Fruit fly (Drosophila melanogaster) whole organism, pupa: ENCODE data around the gene Atg4a.

Experiments used
- CG14655 ChIP-seq: fragments of 200-800 bp; sonication (Bioruptor generic); optimal IDR thresholded peaks from 3 replicates; lab custom pipeline; 2017; ENCODE audit warnings: mild to moderate bottlenecking, missing biosample characterization, missing genetic modification reagents, missing genetic modification characterization
- CG17806 ChIP-seq: fragments of 200-800 bp; sonication (Bioruptor generic); optimal IDR thresholded peaks from 2 replicates; lab custom pipeline; 2018; ENCODE audit warnings: missing biosample characterization, mild to moderate bottlenecking, missing genetic modification characterization, moderate library complexity
- CG32121 ChIP-seq: fragments of 200-800 bp; sonication (Bioruptor generic); IDR thresholded peaks from 2 replicates; pipeline ENCODE4 v1.3.6; 2022; ENCODE audit warnings: missing biosample characterization, missing genetic modification characterization
- CG8159 ChIP-seq: fragments of 200-800 bp; sonication (Bioruptor generic); optimal IDR thresholded peaks from 3 replicates; lab custom pipeline; 2018; ENCODE audit warnings: missing biosample characterization, mild to moderate bottlenecking, missing genetic modification characterization, moderate library complexity
- CG8301 ChIP-seq: fragments of 200-800 bp; sonication (Bioruptor generic); optimal IDR thresholded peaks from 2 replicates; lab custom pipeline; 2018; ENCODE audit warnings: missing biosample characterization, mild to moderate bottlenecking, missing genetic modification characterization
- D1 ChIP-seq: fragments of 200-800 bp; sonication (Bioruptor generic); optimal IDR thresholded peaks from 2 replicates; lab custom pipeline; 2018; ENCODE audit warnings: missing biosample characterization, mild to moderate bottlenecking, missing genetic modification characterization, moderate library complexity
- EcR ChIP-seq: fragments of 200-800 bp; sonication (Bioruptor generic); optimal IDR thresholded peaks from 3 replicates; lab custom pipeline; 2019; ENCODE audit warnings: missing biosample characterization, missing genetic modification characterization, mild to moderate bottlenecking, moderate library complexity, missing genetic modification reagents
- Snoo ChIP-seq: fragments of 200-800 bp; sonication (Bioruptor generic); optimal IDR thresholded peaks from 3 replicates; lab custom pipeline; 2017; ENCODE audit warnings: missing biosample characterization, mild to moderate bottlenecking, missing genetic modification characterization, inconsistent platforms
- gl ChIP-seq: fragments of 200-800 bp; sonication (Bioruptor generic); optimal IDR thresholded peaks from 2 replicates; lab custom pipeline; 2018; ENCODE audit warnings: missing biosample characterization, mild to moderate bottlenecking, missing genetic modification characterization
- rn ChIP-seq: fragments of 200-800 bp; sonication (Bioruptor generic); IDR thresholded peaks from 2 replicates; pipeline ENCODE4 v1.3.6; 2022; ENCODE audit warnings: missing biosample characterization, missing genetic modification characterization

dm6 chr2L:1126527-1126926, 45.8 kb downstream of the Atg4a start:
- TF ChIP-seq CG32121 (GFP tag; lab: Robert Waterston, UW) (no peak), rn (GFP tag; lab: Robert Waterston, UW) (no peak), D1 (tag; lab: Kevin White, UChicago) (no peak), CG14655 (GFP tag; lab: Kevin White, UChicago) (no peak), CG8159 (tag; lab: Kevin White, UChicago) (no peak), CG8301 (tag; lab: Kevin White, UChicago) (no peak), gl (tag; lab: Kevin White, UChicago) (no peak), CG17806 (no peak), EcR (GFP tag; lab: Kevin White, UChicago) (no peak), Snoo (tag; lab: Kevin White, UChicago) (no peak)
